Worm (Caenorhabditis elegans) whole organism, young adult: Measurements from ENCODE around the gene W02D7.6.

Source experiments
- F37B4.10 ChIP-seq: fragments of 200-800 bp; sonication (Bioruptor generic); IDR thresholded peaks from 2 replicates; pipeline ENCODE4 v1.3.6; 2022; ENCODE audit warnings: missing genetic modification characterization, missing compliant biosample characterization
- athp-1 ChIP-seq: sonication (generic microtip); optimal IDR thresholded peaks from 2 replicates; lab custom pipeline; 2017; ENCODE audit warnings: mild to moderate bottlenecking, missing genetic modification characterization, missing compliant biosample characterization
- lin-35 ChIP-seq, 3 experiments: fragments of 150-350 bp in 2 of 3; sonication (generic microtip) in 1 of 3; optimal IDR thresholded peaks; 2 replicates each; lab custom pipeline; 2014 to 2018; ENCODE audit warnings: missing biosample characterization in 3 of 3, missing genetic modification characterization in 3 of 3, missing genetic modification reagents in 3 of 3
- nhr-80 ChIP-seq: sonication (generic microtip); optimal IDR thresholded peaks from 2 replicates; lab custom pipeline; 2016; ENCODE audit warnings: missing genetic modification characterization, missing compliant biosample characterization
- pha-4 ChIP-seq: fragments of 150-350 bp; sonication (generic microtip); optimal IDR thresholded peaks from 2 replicates; lab custom pipeline; 2014; ENCODE audit warnings: missing biosample characterization, missing genetic modification reagents, missing genetic modification characterization
- rpc-1 ChIP-seq, 2 experiments: fragments of 150-350 bp in 1 of 2; sonication (generic microtip) in 1 of 2; optimal IDR thresholded peaks; 2 replicates each; lab custom pipeline; 2014 to 2018; ENCODE audit warnings: missing biosample characterization in 1 of 2, missing genetic modification characterization in 1 of 2, missing genetic modification reagents in 1 of 2, missing genotype in 1 of 2
- snpc-4 ChIP-seq, 5 experiments: fragments of 150-350 bp in 1 of 5; sonication (generic microtip) in 4 of 5; optimal IDR thresholded peaks; 2 replicates each; lab custom pipeline; 2014 to 2018; ENCODE audit warnings: missing genetic modification characterization in 5 of 5, missing biosample characterization in 3 of 5, antibody characterized with exemption in 2 of 5, mild to moderate bottlenecking in 2 of 5, missing compliant biosample characterization in 2 of 5, missing genotype in 2 of 5, moderate library complexity in 2 of 5, missing genetic modification reagents in 1 of 5
- unc-130 ChIP-seq: sonication (generic microtip); optimal IDR thresholded peaks from 2 replicates; lab custom pipeline; 2016; ENCODE audit warnings: missing genetic modification reagents, missing genetic modification characterization, missing compliant biosample characterization
- ztf-22 ChIP-seq: fragments of 200-800 bp; sonication (Bioruptor generic); optimal IDR thresholded peaks from 2 replicates; lab custom pipeline; 2018; ENCODE audit warnings: mild to moderate bottlenecking, missing genetic modification characterization, moderate library complexity, missing compliant biosample characterization
- ztf-28 ChIP-seq: fragments of 200-800 bp; sonication (Bioruptor generic); IDR thresholded peaks from 2 replicates; pipeline ENCODE4 v1.3.6; 2022; ENCODE audit warnings: missing genetic modification reagents, missing genetic modification characterization, missing compliant biosample characterization

- TF ChIP-seq athp-1 (tag; lab: Kevin White, UChicago) (no peak), pha-4 (no peak), ztf-22 (GFP tag; lab: Kevin White, UChicago) (no peak), unc-130 (GFP tag; lab: Kevin White, UChicago) (no peak), ztf-28 (GFP tag; lab: Robert Waterston, UW) (no peak), nhr-80 (tag; lab: Kevin White, UChicago) (peak; percentile 59), rpc-1 (optimal IDR thresholded peaks at IDR 0.05; lab: Kevin White, UChicago) (no peak), rpc-1 (tag; optimal IDR thresholded peaks at IDR 0.05; lab: Kevin White, UChicago) (no peak), snpc-4 (GFP tag; optimal IDR thresholded peaks at IDR 0.05; lab: Kevin White, UChicago) (no peak), snpc-4 (tag; optimal IDR thresholded peaks at IDR 0.05; lab: Kevin White, UChicago) (no peak), F37B4.10 (GFP tag; lab: Robert Waterston, UW) (no peak), lin-35 (GFP tag; optimal IDR thresholded peaks at IDR 0.05; lab: Kevin White, UChicago) (no peak)
Observed at ce11 chrV:8305940-8306339, 4.6 kb upstream of the W02D7.6 start.
